Worm (Caenorhabditis elegans): ENCODE data around the gene appg-1.

ce11 chrII:10367202-10367601 is 41.4 kb downstream of the appg-1 start, which contains the start of gene ceh-57:
- TF ChIP-seq fos-1 (tag; optimal IDR thresholded peaks at IDR 0.05) (no peak), mep-1 (tag; optimal IDR thresholded peaks at IDR 0.05) (no peak), unc-39 (tag; optimal IDR thresholded peaks at IDR 0.05) (no peak), unc-62 (GFP tag; optimal IDR thresholded peaks at IDR 0.05 in 1 of 2) (no peak), unc-62 (tag; optimal IDR thresholded peaks at IDR 0.05) (no peak), pha-4 (GFP tag; IDR thresholded peaks at IDR 0.05) (no peak), pha-4 (tag; optimal IDR thresholded peaks at IDR 0.05) (no peak), unc-130 (GFP tag; optimal IDR thresholded peaks at IDR 0.05) (no peak), nhr-11 (tag; optimal IDR thresholded peaks at IDR 0.05) (no peak)

All from whole organism, L4 larva.